Fruit fly (Drosophila melanogaster) Kc167 (cell line): ENCODE results near the gene CG12241.

Experiments used
- Myc ChIP-seq: fragments of >200 bp; optimal IDR thresholded peaks from 2 replicates; lab custom pipeline; 2017; ENCODE audit warnings: missing external identifiers
- Sin3A ChIP-seq: fragments of >200 bp; optimal IDR thresholded peaks from 2 replicates; lab custom pipeline; 2018; ENCODE audit warnings: missing external identifiers
- h ChIP-seq: fragments of >200 bp; optimal IDR thresholded peaks from 3 replicates; lab custom pipeline; 2018; ENCODE audit warnings: missing external identifiers
- insv ChIP-seq: fragments of >200 bp; optimal IDR thresholded peaks from 3 replicates; lab custom pipeline; 2018; ENCODE audit warnings: missing external identifiers
- psq ChIP-seq: fragments of >200 bp; optimal IDR thresholded peaks from 2 replicates; lab custom pipeline; 2017; ENCODE audit warnings: missing external identifiers
- ttk ChIP-seq: sonication (Bioruptor generic); optimal IDR thresholded peaks from 2 replicates; lab custom pipeline; 2017; ENCODE audit warnings: missing external identifiers

- no peak for TF ChIP-seq psq (lab: Kevin White, UChicago)
- TF ChIP-seq Sin3A, result no peak
- TF ChIP-seq h (lab: Kevin White, UChicago), result no peak
- TF ChIP-seq ttk (lab: Kevin White, UChicago), result no peak
- no peak for TF ChIP-seq Myc (lab: Kevin White, UChicago)
- no peak for TF ChIP-seq insv
Measured at dm6 chr3R:15177230-15177629, 41.8 kb upstream of the CG12241 start.
